Fruit fly (Drosophila melanogaster) whole organism, embryonic: Measurements from ENCODE around the gene CG4896.

Experiments used
- Abd-B ChIP-seq: fragments of 200-800 bp; sonication (Bioruptor generic); optimal IDR thresholded peaks from 2 replicates; lab custom pipeline; 2018; ENCODE audit warnings: missing biosample characterization, mild to moderate bottlenecking, missing genetic modification characterization, moderate library complexity
- Asciz ChIP-seq: fragments of 200-800 bp; sonication (Bioruptor generic); optimal IDR thresholded peaks from 2 replicates; lab custom pipeline; 2017; ENCODE audit warnings: missing biosample characterization, mild to moderate bottlenecking, missing genetic modification characterization, missing genetic modification reagents
- CG10147 ChIP-seq: fragments of 200-800 bp; sonication (Bioruptor generic); optimal IDR thresholded peaks from 2 replicates; lab custom pipeline; 2019; ENCODE audit warnings: missing biosample characterization, mild to moderate bottlenecking, missing genetic modification characterization, moderate library complexity
- CG10209 ChIP-seq: fragments of 200-800 bp; sonication (Bioruptor generic); optimal IDR thresholded peaks from 3 replicates; lab custom pipeline; 2017; ENCODE audit warnings: missing biosample characterization, mild to moderate bottlenecking, missing genetic modification characterization, missing genetic modification reagents
- CG10267 ChIP-seq: fragments of 200-800 bp; sonication (Bioruptor generic); optimal IDR thresholded peaks from 2 replicates; lab custom pipeline; 2018; ENCODE audit warnings: missing biosample characterization, mild to moderate bottlenecking, missing genetic modification characterization, moderate library complexity
- CG10366 ChIP-seq: fragments of 200-800 bp; sonication (Bioruptor generic); IDR thresholded peaks from 2 replicates; pipeline ENCODE4 v1.3.6; 2022; ENCODE audit warnings: missing biosample characterization, missing genetic modification characterization
- CG10543 ChIP-seq: fragments of 200-800 bp; sonication (Bioruptor generic); optimal IDR thresholded peaks from 3 replicates; lab custom pipeline; 2017; ENCODE audit warnings: missing biosample characterization, mild to moderate bottlenecking, missing genetic modification characterization, moderate library complexity
- CG11456 ChIP-seq: fragments of 200-800 bp; sonication (Bioruptor generic); IDR thresholded peaks from 3 replicates; pipeline ENCODE4 v1.3.6; 2022; ENCODE audit warnings: missing biosample characterization, missing genetic modification characterization
- CG12104 ChIP-seq: fragments of 200-800 bp; sonication (Bioruptor generic); optimal IDR thresholded peaks from 3 replicates; lab custom pipeline; 2016; ENCODE audit warnings: missing biosample characterization, missing genetic modification characterization
- CG13894 ChIP-seq: fragments of 200-800 bp; sonication (Bioruptor generic); optimal IDR thresholded peaks from 3 replicates; lab custom pipeline; 2018; ENCODE audit warnings: missing biosample characterization, mild to moderate bottlenecking, missing genetic modification characterization, moderate library complexity
- CG1529 ChIP-seq: fragments of 200-800 bp; sonication (Bioruptor generic); optimal IDR thresholded peaks from 3 replicates; lab custom pipeline; 2018; ENCODE audit warnings: missing biosample characterization, missing genetic modification characterization
- CG15479 ChIP-seq: fragments of 200-800 bp; sonication (Bioruptor generic); optimal IDR thresholded peaks from 3 replicates; lab custom pipeline; 2019; ENCODE audit warnings: missing biosample characterization, mild to moderate bottlenecking, missing genetic modification characterization, moderate library complexity
- CG15514 ChIP-seq: fragments of 200-800 bp; sonication (Bioruptor generic); optimal IDR thresholded peaks from 3 replicates; lab custom pipeline; 2017; ENCODE audit warnings: missing biosample characterization, missing genetic modification characterization, mild to moderate bottlenecking, moderate library complexity, missing genetic modification reagents
- CG2202 ChIP-seq: fragments of 200-800 bp; sonication (Bioruptor generic); optimal IDR thresholded peaks from 2 replicates; lab custom pipeline; 2018; ENCODE audit warnings: missing biosample characterization, mild to moderate bottlenecking, missing genetic modification characterization
- CG30403 ChIP-seq: fragments of 200-800 bp; sonication (Bioruptor generic); optimal IDR thresholded peaks from 3 replicates; lab custom pipeline; 2016; ENCODE audit warnings: missing biosample characterization, missing genetic modification characterization
- CG30431 ChIP-seq: fragments of 200-800 bp; sonication (Bioruptor generic); optimal IDR thresholded peaks from 2 replicates; lab custom pipeline; 2017; ENCODE audit warnings: missing biosample characterization, missing genetic modification characterization
- CG32532 ChIP-seq: fragments of 200-800 bp; sonication (Bioruptor generic); IDR thresholded peaks from 2 replicates; pipeline ENCODE4 v1.3.6; 2022; ENCODE audit warnings: missing biosample characterization, missing genetic modification characterization
- CG4282 ChIP-seq: fragments of 200-800 bp; sonication (Bioruptor generic); optimal IDR thresholded peaks from 2 replicates; lab custom pipeline; 2016; ENCODE audit warnings: missing biosample characterization, missing genetic modification characterization
- CG4730 ChIP-seq: fragments of 200-800 bp; sonication (Bioruptor generic); IDR thresholded peaks from 2 replicates; pipeline ENCODE4 v1.3.6; 2022; ENCODE audit warnings: missing biosample characterization, missing genetic modification characterization
- CG6175 ChIP-seq: fragments of 200-800 bp; sonication (Bioruptor generic); IDR thresholded peaks from 3 replicates; pipeline ENCODE4 v1.3.6; 2022; ENCODE audit warnings: missing biosample characterization, missing genetic modification characterization
- CG8388 ChIP-seq: fragments of 200-800 bp; sonication (Bioruptor generic); optimal IDR thresholded peaks from 2 replicates; lab custom pipeline; 2019; ENCODE audit warnings: missing biosample characterization, mild to moderate bottlenecking, missing genetic modification characterization, moderate library complexity
- CG8924 ChIP-seq: fragments of 200-800 bp; optimal IDR thresholded peaks from 3 replicates; lab custom pipeline; 2019; ENCODE audit warnings: missing biosample characterization, mild to moderate bottlenecking, missing genetic modification characterization, moderate library complexity
- CG9215 ChIP-seq: fragments of 200-800 bp; sonication (Bioruptor generic); IDR thresholded peaks from 2 replicates; pipeline ENCODE4 v1.3.6; 2022; ENCODE audit warnings: missing biosample characterization, missing genetic modification characterization
- Chrac-16 ChIP-seq: fragments of 200-800 bp; sonication (Bioruptor generic); optimal IDR thresholded peaks from 3 replicates; lab custom pipeline; 2016; ENCODE audit warnings: missing biosample characterization, missing genetic modification characterization
- CkIIα-i1 ChIP-seq: fragments of 200-800 bp; sonication (Bioruptor generic); IDR thresholded peaks from 2 replicates; pipeline ENCODE4 v1.3.6; 2022; ENCODE audit warnings: missing biosample characterization, missing genetic modification characterization
- CoRest ChIP-seq: fragments of 200-800 bp; sonication (Bioruptor generic); optimal IDR thresholded peaks from 3 replicates; lab custom pipeline; 2018; ENCODE audit warnings: missing biosample characterization, mild to moderate bottlenecking, missing genetic modification characterization, moderate library complexity
- CrebB ChIP-seq: fragments of 200-800 bp; sonication (Bioruptor generic); optimal IDR thresholded peaks from 3 replicates; lab custom pipeline; 2018; ENCODE audit warnings: missing biosample characterization, mild to moderate bottlenecking, missing genetic modification characterization
- Dbx ChIP-seq: fragments of 200-800 bp; sonication (Bioruptor generic); IDR thresholded peaks from 3 replicates; pipeline ENCODE4 v1.3.6; 2022; ENCODE audit warnings: missing biosample characterization, missing genetic modification characterization
- Elba2 ChIP-seq: fragments of 200-800 bp; sonication (Bioruptor generic); optimal IDR thresholded peaks from 3 replicates; lab custom pipeline; 2016; ENCODE audit warnings: missing biosample characterization, missing genetic modification characterization
- Gug ChIP-seq: fragments of 200-800 bp; sonication (Bioruptor generic); IDR thresholded peaks from 4 replicates; pipeline ENCODE4 v1.3.6; 2022; ENCODE audit warnings: missing biosample characterization, missing genetic modification characterization
- Lhr ChIP-seq: fragments of 200-800 bp; sonication (Bioruptor generic); optimal IDR thresholded peaks from 3 replicates; lab custom pipeline; 2017; ENCODE audit warnings: mild to moderate bottlenecking, missing biosample characterization, missing genetic modification reagents, missing genetic modification characterization
- Meics ChIP-seq: fragments of 200-800 bp; sonication (Bioruptor generic); optimal IDR thresholded peaks from 2 replicates; lab custom pipeline; 2017; ENCODE audit warnings: missing biosample characterization, mild to moderate bottlenecking, missing genetic modification characterization
- Myb ChIP-seq: fragments of 200-800 bp; sonication (Bioruptor generic); optimal IDR thresholded peaks from 2 replicates; lab custom pipeline; 2016; ENCODE audit warnings: missing biosample characterization, missing genetic modification characterization
- NFAT ChIP-seq: fragments of 200-800 bp; sonication (Bioruptor generic); IDR thresholded peaks from 2 replicates; pipeline ENCODE4 v1.3.6; 2022; ENCODE audit warnings: missing biosample characterization, missing genetic modification characterization
- PHDP ChIP-seq: fragments of 200-800 bp; sonication (Bioruptor generic); optimal IDR thresholded peaks from 3 replicates; lab custom pipeline; 2018; ENCODE audit warnings: missing biosample characterization, mild to moderate bottlenecking, missing genetic modification characterization, moderate library complexity
- Rfx ChIP-seq: fragments of 200-800 bp; sonication (Bioruptor generic); IDR thresholded peaks from 2 replicates; pipeline ENCODE4 v1.3.6; 2022; ENCODE audit warnings: missing biosample characterization, missing genetic modification characterization
- crp ChIP-seq, 2 experiments: fragments of 200-800 bp; sonication (Bioruptor generic); optimal IDR thresholded peaks; 2 replicates in 1 of 2; 3 replicates in 1 of 2; lab custom pipeline; 2017; ENCODE audit warnings: missing biosample characterization in 2 of 2, missing genetic modification characterization in 2 of 2, mild to moderate bottlenecking in 1 of 2, moderate library complexity in 1 of 2
- dm ChIP-seq: fragments of 200-800 bp; sonication (Bioruptor generic); optimal IDR thresholded peaks from 3 replicates; lab custom pipeline; 2016; ENCODE audit warnings: missing biosample characterization, missing genetic modification characterization
- dpn ChIP-seq, 2 experiments: fragments of 200-800 bp; sonication (Bioruptor generic); optimal IDR thresholded peaks; 3 replicates each; lab custom pipeline; 2016; ENCODE audit warnings: missing biosample characterization in 2 of 2, missing genetic modification characterization in 2 of 2
- esg ChIP-seq: fragments of 200-800 bp; sonication (Bioruptor generic); conservative IDR thresholded peaks from 2 replicates; pipeline ENCODE4 v1.3.6; 2022; ENCODE audit warnings: missing biosample characterization, missing genetic modification characterization
- her ChIP-seq: fragments of 200-800 bp; sonication (Bioruptor generic); optimal IDR thresholded peaks from 2 replicates; lab custom pipeline; 2016; ENCODE audit warnings: missing biosample characterization, missing genetic modification characterization
- mam ChIP-seq: fragments of 200-800 bp; sonication (Bioruptor generic); optimal IDR thresholded peaks from 3 replicates; lab custom pipeline; 2016; ENCODE audit warnings: missing biosample characterization, missing genetic modification characterization
- nmo ChIP-seq: fragments of 200-800 bp; sonication (Bioruptor generic); optimal IDR thresholded peaks from 2 replicates; lab custom pipeline; 2018; ENCODE audit warnings: missing biosample characterization, mild to moderate bottlenecking, missing genetic modification characterization, moderate library complexity
- otp ChIP-seq: fragments of 200-800 bp; sonication (Bioruptor generic); IDR thresholded peaks from 3 replicates; pipeline ENCODE4, ENCODE4 v1.3.6; 2022; ENCODE audit warnings: missing biosample characterization, missing genetic modification characterization
- ranshi ChIP-seq: fragments of 200-800 bp; sonication (Bioruptor generic); IDR thresholded peaks from 2 replicates; pipeline ENCODE4 v1.3.6; 2022; ENCODE audit warnings: missing biosample characterization, missing genetic modification characterization
- sim ChIP-seq: fragments of 200-800 bp; sonication (Bioruptor generic); IDR thresholded peaks from 2 replicates; pipeline ENCODE4 v1.3.6; 2022; ENCODE audit warnings: missing biosample characterization, missing genetic modification characterization
- tll ChIP-seq, 2 experiments: fragments of 200-800 bp in 1 of 2; fragments of >200 bp in 1 of 2; sonication (Bioruptor generic) in 1 of 2; optimal IDR thresholded peaks; 2 replicates each; lab custom pipeline; 2017 to 2019; ENCODE audit warnings: missing biosample characterization in 2 of 2, missing genetic modification characterization in 2 of 2, mild to moderate bottlenecking in 1 of 2, moderate library complexity in 1 of 2
- vvl ChIP-seq: fragments of 200-800 bp; sonication (Bioruptor generic); IDR thresholded peaks from 2 replicates; pipeline ENCODE4 v1.3.6; 2022; ENCODE audit warnings: missing biosample characterization, missing genetic modification characterization

The CG4896 gene

DNA sequence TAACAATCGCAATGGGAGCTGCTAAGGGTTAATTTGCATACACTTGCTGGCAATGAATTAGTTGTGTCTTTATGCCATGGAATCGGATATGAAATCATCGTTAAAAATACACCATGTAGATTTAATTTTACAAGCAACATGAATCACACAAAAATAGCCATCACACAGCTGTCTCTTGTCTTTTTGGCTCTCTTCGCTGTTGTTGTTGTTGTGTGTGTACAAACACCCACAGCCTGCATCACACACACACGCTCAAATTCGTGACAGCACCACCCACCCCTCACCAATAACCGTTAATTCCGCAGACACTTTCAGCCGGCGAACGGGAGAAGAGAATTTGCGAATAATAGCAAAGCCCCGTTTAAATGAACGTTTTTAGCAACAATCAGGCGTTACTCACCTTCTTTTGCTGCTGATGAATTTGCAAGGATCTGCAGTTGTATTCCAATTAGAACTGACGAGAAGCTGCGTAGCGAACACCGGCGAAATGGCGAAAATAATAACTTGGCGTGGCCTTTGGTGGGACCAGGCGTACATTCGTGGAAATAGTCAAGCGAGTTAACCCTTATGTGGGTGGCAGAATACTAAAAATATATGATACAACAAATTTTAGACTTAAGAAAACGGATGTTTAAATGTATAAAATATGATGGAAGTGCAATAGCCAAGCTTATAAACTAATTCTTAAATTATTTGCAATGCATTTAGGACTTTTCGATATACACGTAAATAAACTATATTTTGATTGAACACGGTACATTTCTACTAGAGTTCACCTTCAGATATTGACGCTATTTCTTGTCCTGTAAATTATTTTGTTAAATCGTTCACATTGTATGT, 19.6 kb upstream of the CG4896 start, which contains the start of gene capt:
capt (minus strand) TSS at position 584 of the 840 bp plus-strand sequence.
- TF ChIP-seq CG13894 (no peak), crp (GFP tag; optimal IDR thresholded peaks at IDR 0.05; lab: Kevin White, UChicago) (peak; percentile 6 to 66), CG30431 (GFP tag; lab: Kevin White, UChicago) (no peak), CrebB (no peak), CG10543 (GFP tag; lab: Kevin White, UChicago) (peak; percentile 2), CG30403 (GFP tag; lab: Kevin White, UChicago) (peak; percentile 55), CkIIα-i1 (no peak), Elba2 (GFP tag; lab: Kevin White, UChicago) (peak; percentile 79), CG10366 (GFP tag; lab: Robert Waterston, UW) (peak; percentile 14; the same call in 1 of the 2 replicates), CG12104 (GFP tag; lab: Kevin White, UChicago) (peak; percentile 65), sim (no peak), Asciz (GFP tag; lab: Kevin White, UChicago) (no peak), CG8388 (GFP tag; lab: Kevin White, UChicago) (peak; percentile 10), CG15514 (GFP tag; lab: Kevin White, UChicago) (peak; percentile 50), CG10209 (GFP tag; lab: Kevin White, UChicago) (peak; percentile 7), CoRest (peak; percentile 56), tll (GFP tag; optimal IDR thresholded peaks at IDR 0.05; lab: Kevin White, UChicago) (no peak), esg (GFP tag; lab: Robert Waterston, UW) (peak; percentile 31), Dbx (GFP tag; lab: Robert Waterston, UW) (peak; percentile 21; the same call in 1 of the 3 replicates), vvl (GFP tag; lab: Robert Waterston, UW) (peak; percentile 27; the same call in 1 of the 2 replicates), otp (GFP tag; lab: Robert Waterston, UW) (no peak), CG2202 (tag; lab: Kevin White, UChicago) (no peak), CG11456 (GFP tag; lab: Robert Waterston, UW) (peak; percentile 62; the same call in 1 of the 3 replicates), CG8924 (tag; lab: Kevin White, UChicago) (peak; percentile 35), CG1529 (GFP tag; lab: Kevin White, UChicago) (no peak), CG6175 (GFP tag; lab: Robert Waterston, UW) (no peak), mam (GFP tag; lab: Kevin White, UChicago) (peak; percentile 49), Abd-B (GFP tag; lab: Kevin White, UChicago) (peak; percentile 46), dpn (GFP tag; optimal IDR thresholded peaks at IDR 0.05; lab: Kevin White, UChicago) (peak; percentile 24 to 28), ranshi (peak; percentile 20; the same call in 1 of the 2 replicates), PHDP (tag; lab: Kevin White, UChicago) (peak; percentile 35), nmo (GFP tag; lab: Kevin White, UChicago) (peak; percentile 40), Meics (GFP tag; lab: Kevin White, UChicago) (peak; percentile 26), NFAT (peak; percentile 45; the same call in 1 of the 2 replicates), dm (GFP tag; lab: Kevin White, UChicago) (peak; percentile 16), CG4282 (GFP tag; lab: Kevin White, UChicago) (no peak), Lhr (GFP tag; lab: Kevin White, UChicago) (peak; percentile 12), CG9215 (GFP tag; lab: Robert Waterston, UW) (peak; percentile 56), Myb (peak; percentile 10), CG32532 (GFP tag; lab: Robert Waterston, UW) (peak; percentile 41; the same call in 1 of the 2 replicates), CG10267 (tag; lab: Kevin White, UChicago) (peak; percentile 21), Gug (GFP tag; lab: Robert Waterston, UW) (0 out of 4 replicates have a peak, but pooled peaks have one; percentile 16), CG4730 (GFP tag; lab: Robert Waterston, UW) (no peak), Rfx (GFP tag; lab: Robert Waterston, UW) (peak; percentile 72), CG15479 (GFP tag; lab: Kevin White, UChicago) (peak; percentile 38), her (GFP tag; lab: Kevin White, UChicago) (peak; percentile 2), Chrac-16 (GFP tag; lab: Kevin White, UChicago) (peak; percentile 39), CG10147 (GFP tag; lab: Kevin White, UChicago) (no peak)
